Worm (Caenorhabditis elegans) whole organism, early embryonic: ENCODE measurements around the gene abu-7.

Source experiments
- ama-1 ChIP-seq: fragments of 150-350 bp; optimal IDR thresholded peaks from 2 replicates; lab custom pipeline; 2014
- ceh-36 ChIP-seq: sonication (generic microtip); optimal IDR thresholded peaks from 2 replicates; lab custom pipeline; 2016; ENCODE audit warnings: missing genetic modification characterization, inconsistent platforms, missing compliant biosample characterization
- ets-7 ChIP-seq: sonication (generic microtip); optimal IDR thresholded peaks from 2 replicates; lab custom pipeline; 2016; ENCODE audit warnings: missing genotype, missing genetic modification characterization, missing compliant biosample characterization
- flt-1 ChIP-seq: fragments of 200-800 bp; sonication (Bioruptor generic); IDR thresholded peaks from 2 replicates; pipeline ENCODE4 v1.3.6; 2022; ENCODE audit warnings: missing genetic modification characterization, missing compliant biosample characterization
- hmg-4 ChIP-seq: fragments of 200-800 bp; sonication (Bioruptor generic); optimal IDR thresholded peaks from 2 replicates; lab custom pipeline; 2018; ENCODE audit warnings: mild to moderate bottlenecking, missing genetic modification characterization, missing compliant biosample characterization
- hnd-1 ChIP-seq: sonication (generic microtip); optimal IDR thresholded peaks from 2 replicates; lab custom pipeline; 2016; ENCODE audit warnings: missing genetic modification characterization, missing compliant biosample characterization
- pes-1 ChIP-seq: fragments of 200-800 bp; sonication (Bioruptor generic); IDR thresholded peaks from 2 replicates; pipeline ENCODE4 v1.3.6; 2022; ENCODE audit warnings: missing genetic modification reagents, missing genetic modification characterization, missing compliant biosample characterization
- tbx-37 ChIP-seq: fragments of 200-800 bp; sonication (Bioruptor generic); conservative IDR thresholded peaks from 2 replicates; pipeline ENCODE4 v1.3.6; 2022; ENCODE audit warnings: missing genetic modification reagents, missing genetic modification characterization, missing compliant biosample characterization
- tra-4 ChIP-seq: sonication (generic microtip); optimal IDR thresholded peaks from 2 replicates; lab custom pipeline; 2017; ENCODE audit warnings: missing genetic modification characterization, missing compliant biosample characterization

DNA sequence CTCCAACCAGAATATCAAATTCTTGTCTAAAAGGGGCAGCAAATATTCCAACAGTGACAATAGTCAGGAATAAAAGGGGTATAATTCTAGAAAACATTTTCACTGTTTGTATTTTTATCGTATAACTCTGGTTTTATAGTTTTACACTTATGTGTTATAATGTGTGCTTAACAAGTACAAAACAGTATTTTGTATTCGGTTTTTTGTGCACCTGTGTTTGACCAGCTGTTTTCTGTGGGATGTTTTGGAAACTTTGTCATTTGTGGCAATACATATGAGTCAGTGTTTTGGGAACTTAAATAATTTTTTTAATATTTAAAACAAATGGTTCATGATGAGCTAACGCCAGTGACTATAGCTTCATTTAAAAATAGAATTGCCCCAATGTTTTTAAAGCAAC is 18.2 kb downstream of the abu-7 start, which contains the start of gene F14F9.6:
- TF ChIP-seq hnd-1 (tag; lab: Kevin White, UChicago) (no peak), ama-1 (lab: Kevin White, UChicago) (no peak), hmg-4 (GFP tag; lab: Kevin White, UChicago) (no peak), ceh-36 (tag; lab: Kevin White, UChicago) (no peak), tbx-37 (GFP tag; lab: Robert Waterston, UW) (no peak), flt-1 (GFP tag; lab: Robert Waterston, UW) (no peak), ets-7 (no peak), pes-1 (GFP tag; lab: Robert Waterston, UW) (no peak), tra-4 (tag; lab: Kevin White, UChicago) (no peak)
